Fruit fly (Drosophila melanogaster) whole organism, embryonic: ENCODE data around the gene CG31957.

Experiments
- B-H1 ChIP-seq: fragments of 200-800 bp; sonication (Bioruptor generic); IDR thresholded peaks from 3 replicates; pipeline ENCODE4 v1.3.6; 2022; ENCODE audit warnings: missing biosample characterization, missing genetic modification characterization
- Blimp-1 ChIP-seq: fragments of 200-800 bp; sonication (Bioruptor generic); optimal IDR thresholded peaks from 3 replicates; lab custom pipeline; 2018; ENCODE audit warnings: missing biosample characterization, missing genetic modification characterization, mild to moderate bottlenecking, moderate library complexity, missing genetic modification reagents
- CG10147 ChIP-seq: fragments of 200-800 bp; sonication (Bioruptor generic); optimal IDR thresholded peaks from 2 replicates; lab custom pipeline; 2019; ENCODE audit warnings: missing biosample characterization, mild to moderate bottlenecking, missing genetic modification characterization, moderate library complexity
- CG10654 ChIP-seq: fragments of 200-800 bp; sonication (Bioruptor generic); optimal IDR thresholded peaks from 2 replicates; lab custom pipeline; 2016; ENCODE audit warnings: missing biosample characterization, missing genetic modification characterization
- CG11696 ChIP-seq: fragments of 200-800 bp; sonication (Bioruptor generic); IDR thresholded peaks from 2 replicates; pipeline ENCODE4 v1.3.6; 2022; ENCODE audit warnings: missing biosample characterization, missing genetic modification characterization
- CG12236 ChIP-seq: fragments of 200-800 bp; sonication (Bioruptor generic); optimal IDR thresholded peaks from 2 replicates; lab custom pipeline; 2016; ENCODE audit warnings: missing biosample characterization, missing genetic modification characterization
- CG15479 ChIP-seq: fragments of 200-800 bp; sonication (Bioruptor generic); optimal IDR thresholded peaks from 3 replicates; lab custom pipeline; 2019; ENCODE audit warnings: missing biosample characterization, mild to moderate bottlenecking, missing genetic modification characterization, moderate library complexity
- CG1792 ChIP-seq: fragments of 200-800 bp; sonication (Bioruptor generic); optimal IDR thresholded peaks from 2 replicates; lab custom pipeline; 2016; ENCODE audit warnings: missing biosample characterization, missing genetic modification characterization
- CG18764 ChIP-seq: fragments of 200-800 bp; sonication (Bioruptor generic); optimal IDR thresholded peaks from 3 replicates; lab custom pipeline; 2016; ENCODE audit warnings: missing biosample characterization, missing genetic modification characterization
- CG2202 ChIP-seq: fragments of 200-800 bp; sonication (Bioruptor generic); optimal IDR thresholded peaks from 2 replicates; lab custom pipeline; 2018; ENCODE audit warnings: missing biosample characterization, mild to moderate bottlenecking, missing genetic modification characterization
- CG4854 ChIP-seq: fragments of 200-800 bp; sonication (Bioruptor generic); optimal IDR thresholded peaks from 2 replicates; lab custom pipeline; 2016; ENCODE audit warnings: missing biosample characterization, missing genetic modification characterization, inconsistent platforms
- CG6254 ChIP-seq: fragments of 200-800 bp; sonication (Bioruptor generic); optimal IDR thresholded peaks from 3 replicates; lab custom pipeline; 2017; ENCODE audit warnings: mild to moderate bottlenecking, missing biosample characterization, missing genetic modification reagents, missing genetic modification characterization
- CG9932 ChIP-seq: fragments of 200-800 bp; sonication (Bioruptor generic); IDR thresholded peaks from 2 replicates; pipeline ENCODE4 v1.3.6; 2022; ENCODE audit warnings: missing biosample characterization, missing genetic modification characterization
- Doc3 ChIP-seq: fragments of 200-800 bp; sonication (Bioruptor generic); IDR thresholded peaks from 3 replicates; pipeline ENCODE4 v1.3.6; 2022; ENCODE audit warnings: missing biosample characterization, missing genetic modification characterization; ENCODE audit not compliant: partially characterized antibody
- Dref ChIP-seq: fragments of 200-800 bp; sonication (Bioruptor generic); IDR thresholded peaks from 2 replicates; pipeline ENCODE4 v1.3.6; 2022; ENCODE audit warnings: missing biosample characterization, missing genetic modification characterization
- GATAe ChIP-seq: fragments of 200-800 bp; sonication (Bioruptor generic); conservative IDR thresholded peaks from 2 replicates; pipeline ENCODE4 v1.3.6; 2022; ENCODE audit warnings: missing biosample characterization, missing genetic modification characterization
- Hr51 ChIP-seq, 2 experiments: fragments of 200-800 bp; sonication (Bioruptor generic); optimal IDR thresholded peaks; 2 replicates in 1 of 2; 3 replicates in 1 of 2; lab custom pipeline; 2016 to 2018; ENCODE audit warnings: missing biosample characterization in 2 of 2, missing genetic modification characterization in 2 of 2, mild to moderate bottlenecking in 1 of 2, moderate library complexity in 1 of 2
- Jarid2 ChIP-seq: fragments of 200-800 bp; sonication (Bioruptor generic); optimal IDR thresholded peaks from 3 replicates; lab custom pipeline; 2017; ENCODE audit warnings: mild to moderate bottlenecking, missing biosample characterization, missing genetic modification reagents, missing genetic modification characterization
- Nf-YB ChIP-seq: fragments of 200-800 bp; sonication (Bioruptor generic); optimal IDR thresholded peaks from 3 replicates; lab custom pipeline; 2019; ENCODE audit warnings: missing biosample characterization, mild to moderate bottlenecking, missing genetic modification characterization, moderate library complexity
- Oaz ChIP-seq: fragments of 200-800 bp; sonication (Bioruptor generic); IDR thresholded peaks from 2 replicates; pipeline ENCODE4 v1.3.6; 2022; ENCODE audit warnings: missing biosample characterization, missing genetic modification characterization
- TFAM ChIP-seq: fragments of 200-800 bp; sonication (Bioruptor generic); optimal IDR thresholded peaks from 2 replicates; lab custom pipeline; 2017; ENCODE audit warnings: missing biosample characterization, missing genetic modification characterization, inconsistent platforms
- Trl ChIP-seq, 3 experiments: fragments of >200 bp in 2 of 3; fragments of 200-800 bp in 1 of 3; sonication (Bioruptor generic) in 1 of 3; optimal IDR thresholded peaks; 2 replicates in 1 of 3; 3 replicates in 2 of 3; lab custom pipeline; 2016 to 2017; ENCODE audit warnings: missing biosample characterization in 1 of 3, missing genetic modification characterization in 1 of 3
- abd-A ChIP-seq: fragments of 200-800 bp; sonication (Bioruptor generic); optimal IDR thresholded peaks from 3 replicates; lab custom pipeline; 2019; ENCODE audit warnings: missing biosample characterization, mild to moderate bottlenecking, missing genetic modification characterization, moderate library complexity
- ara ChIP-seq: fragments of 200-800 bp; sonication (Bioruptor generic); IDR thresholded peaks from 2 replicates; pipeline ENCODE4 v1.3.6; 2022; ENCODE audit warnings: missing biosample characterization, missing genetic modification characterization
- ato ChIP-seq: fragments of 200-800 bp; sonication (Bioruptor generic); IDR thresholded peaks from 2 replicates; pipeline ENCODE4 v1.3.6; 2022; ENCODE audit warnings: missing biosample characterization, missing genetic modification characterization; ENCODE audit not compliant: partially characterized antibody
- bcd ChIP-seq: fragments of 200-800 bp; sonication (Bioruptor generic); optimal IDR thresholded peaks from 2 replicates; lab custom pipeline; 2017; ENCODE audit warnings: missing biosample characterization, mild to moderate bottlenecking, missing genetic modification characterization
- chinmo ChIP-seq: fragments of 200-800 bp; sonication (Bioruptor generic); IDR thresholded peaks from 4 replicates; pipeline ENCODE4 v1.3.6; 2022; ENCODE audit warnings: missing biosample characterization, missing genetic modification characterization; ENCODE audit not compliant: partially characterized antibody
- crol ChIP-seq: fragments of 200-800 bp; sonication (Bioruptor generic); IDR thresholded peaks from 2 replicates; pipeline ENCODE4 v1.3.6; 2022; ENCODE audit warnings: missing biosample characterization, missing genetic modification characterization
- cwo ChIP-seq: fragments of 200-800 bp; sonication (Bioruptor generic); optimal IDR thresholded peaks from 3 replicates; lab custom pipeline; 2017; ENCODE audit warnings: missing biosample characterization, missing genetic modification characterization, mild to moderate bottlenecking, moderate library complexity, missing genetic modification reagents
- dm ChIP-seq: fragments of 200-800 bp; sonication (Bioruptor generic); optimal IDR thresholded peaks from 3 replicates; lab custom pipeline; 2016; ENCODE audit warnings: missing biosample characterization, missing genetic modification characterization
- fu2 ChIP-seq: fragments of 200-800 bp; sonication (Bioruptor generic); optimal IDR thresholded peaks from 2 replicates; lab custom pipeline; 2016; ENCODE audit warnings: missing biosample characterization, missing genetic modification characterization
- gem ChIP-seq: fragments of 200-800 bp; sonication (Bioruptor generic); optimal IDR thresholded peaks from 2 replicates; lab custom pipeline; 2019; ENCODE audit warnings: missing biosample characterization, mild to moderate bottlenecking, missing genetic modification characterization, moderate library complexity
- gt ChIP-seq: fragments of 200-800 bp; sonication (Bioruptor generic); IDR thresholded peaks from 2 replicates; pipeline ENCODE4 v1.3.6; 2022; ENCODE audit warnings: missing biosample characterization, missing genetic modification characterization
- hbn ChIP-seq: fragments of 200-800 bp; sonication (Bioruptor generic); IDR thresholded peaks from 2 replicates; pipeline ENCODE4 v1.3.6; 2022; ENCODE audit warnings: missing biosample characterization, missing genetic modification characterization; ENCODE audit not compliant: partially characterized antibody
- inv ChIP-seq: fragments of 200-800 bp; sonication (Bioruptor generic); IDR thresholded peaks from 2 replicates; pipeline ENCODE4 v1.3.6; 2022; ENCODE audit warnings: missing biosample characterization, missing genetic modification characterization; ENCODE audit not compliant: partially characterized antibody
- mld ChIP-seq: fragments of 200-800 bp; sonication (Bioruptor generic); IDR thresholded peaks from 3 replicates; pipeline ENCODE4 v1.3.6; 2022; ENCODE audit warnings: missing biosample characterization, missing genetic modification characterization; ENCODE audit not compliant: partially characterized antibody
- oc ChIP-seq: fragments of 200-800 bp; sonication (Bioruptor generic); optimal IDR thresholded peaks from 2 replicates; lab custom pipeline; 2018; ENCODE audit warnings: missing biosample characterization, mild to moderate bottlenecking, missing genetic modification characterization, moderate library complexity
- onecut ChIP-seq: fragments of 200-800 bp; sonication (Bioruptor generic); IDR thresholded peaks from 2 replicates; pipeline ENCODE4 v1.3.6; 2022; ENCODE audit warnings: missing biosample characterization, missing genetic modification characterization
- pfk ChIP-seq: fragments of 200-800 bp; sonication (Bioruptor generic); optimal IDR thresholded peaks from 2 replicates; lab custom pipeline; 2018; ENCODE audit warnings: missing biosample characterization, mild to moderate bottlenecking, missing genetic modification characterization, moderate library complexity
- rib ChIP-seq: fragments of 200-800 bp; sonication (Bioruptor generic); IDR thresholded peaks from 2 replicates; pipeline ENCODE4 v1.3.6; 2022; ENCODE audit warnings: missing biosample characterization, missing genetic modification characterization
- sd ChIP-seq: fragments of 200-800 bp; sonication (Bioruptor generic); optimal IDR thresholded peaks from 3 replicates; lab custom pipeline; 2018; ENCODE audit warnings: missing biosample characterization, mild to moderate bottlenecking, missing genetic modification characterization, moderate library complexity
- seq ChIP-seq: fragments of 200-800 bp; sonication (Bioruptor generic); IDR thresholded peaks from 2 replicates; pipeline ENCODE4 v1.3.6; 2022; ENCODE audit warnings: missing biosample characterization, missing genetic modification characterization
- sr ChIP-seq: fragments of 200-800 bp; sonication (Bioruptor generic); IDR thresholded peaks from 3 replicates; pipeline ENCODE4 v1.3.6; 2022; ENCODE audit warnings: missing biosample characterization, missing genetic modification characterization
- stwl ChIP-seq: fragments of 200-800 bp; sonication (Bioruptor generic); optimal IDR thresholded peaks from 3 replicates; lab custom pipeline; 2018; ENCODE audit warnings: missing biosample characterization, mild to moderate bottlenecking, missing genetic modification characterization, moderate library complexity
- usp ChIP-seq: fragments of >200 bp; optimal IDR thresholded peaks from 2 replicates; lab custom pipeline; 2017; ENCODE audit warnings: missing biosample characterization, missing genetic modification characterization
- zen2 ChIP-seq: fragments of 200-800 bp; sonication (Bioruptor generic); IDR thresholded peaks from 3 replicates; pipeline ENCODE4 v1.3.6; 2022; ENCODE audit warnings: missing biosample characterization, missing genetic modification characterization; ENCODE audit not compliant: partially characterized antibody
- zf30C ChIP-seq: fragments of 200-800 bp; sonication (Bioruptor generic); optimal IDR thresholded peaks from 3 replicates; lab custom pipeline; 2018; ENCODE audit warnings: missing biosample characterization, mild to moderate bottlenecking, missing genetic modification characterization
- zfh2 ChIP-seq: fragments of 200-800 bp; sonication (Bioruptor generic); optimal IDR thresholded peaks from 2 replicates; lab custom pipeline; 2016; ENCODE audit warnings: missing biosample characterization, missing genetic modification characterization

Gene CG31957

dm6 chr2L:3836440-3836890, 35.8 kb downstream of the CG31957 start, which contains the start of gene slp2 (continued):
- TF ChIP-seq gt: no peak

dm6 chr2L:3835221-3835620, 37.0 kb downstream of the CG31957 start:
- TF ChIP-seq B-H1 (GFP tag; lab: Robert Waterston, UW) (no peak), onecut (GFP tag; lab: Robert Waterston, UW) (peak; percentile 62), stwl (tag; lab: Kevin White, UChicago) (no peak), CG15479 (GFP tag; lab: Kevin White, UChicago) (no peak), crol (peak; percentile 74), Oaz (GFP tag; lab: Robert Waterston, UW) (no peak), CG10654 (no peak), inv (GFP tag; lab: Robert Waterston, UW) (no peak), Jarid2 (GFP tag; lab: Kevin White, UChicago) (peak; percentile 37), seq (GFP tag; lab: Robert Waterston, UW) (no peak), CG6254 (no peak), CG4854 (GFP tag; lab: Kevin White, UChicago) (no peak), CG1792 (no peak), usp (GFP tag; lab: Kevin White, UChicago) (no peak), ato (GFP tag; lab: Robert Waterston, UW) (no peak), CG2202 (tag; lab: Kevin White, UChicago) (no peak), rib (GFP tag; lab: Robert Waterston, UW) (no peak), Dref (no peak), CG10147 (GFP tag; lab: Kevin White, UChicago) (no peak), cwo (GFP tag; lab: Kevin White, UChicago) (no peak), abd-A (peak; percentile 65), CG18764 (GFP tag; lab: Kevin White, UChicago) (no peak), ara (GFP tag; lab: Robert Waterston, UW) (no peak), Hr51 (GFP tag; optimal IDR thresholded peaks at IDR 0.05; lab: Kevin White, UChicago) (no peak), zfh2 (GFP tag; lab: Kevin White, UChicago) (no peak), hbn (GFP tag; lab: Robert Waterston, UW) (no peak), oc (tag; lab: Kevin White, UChicago) (peak; percentile 17), Doc3 (GFP tag; lab: Robert Waterston, UW) (no peak), Trl (optimal IDR thresholded peaks at IDR 0.05; lab: Kevin White, UChicago) (peak; percentile 30 to 33), Trl (GFP tag; optimal IDR thresholded peaks at IDR 0.05; lab: Kevin White, UChicago) (no peak), TFAM (GFP tag; lab: Kevin White, UChicago) (no peak), pfk (GFP tag; lab: Kevin White, UChicago) (no peak), chinmo (GFP tag; lab: Robert Waterston, UW) (0 out of 4 replicates have a peak, but pooled peaks have one; percentile 66), CG12236 (GFP tag; lab: Kevin White, UChicago) (no peak), Blimp-1 (GFP tag; lab: Kevin White, UChicago) (no peak), CG9932 (GFP tag; lab: Robert Waterston, UW) (no peak), CG11696 (GFP tag; lab: Robert Waterston, UW) (no peak), Nf-YB (peak; percentile 98), sr (GFP tag; lab: Robert Waterston, UW) (no peak), mld (no peak), zen2 (GFP tag; lab: Robert Waterston, UW) (peak; percentile 53; the same call in 1 of the 3 replicates), zf30C (GFP tag; lab: Kevin White, UChicago) (peak; percentile 5), fu2 (GFP tag; lab: Kevin White, UChicago) (no peak), sd (tag; lab: Kevin White, UChicago) (peak; percentile 15), bcd (GFP tag; lab: Kevin White, UChicago) (no peak), GATAe (GFP tag; lab: Robert Waterston, UW) (no peak), dm (GFP tag; lab: Kevin White, UChicago) (no peak), gem (no peak)
